Worm (Caenorhabditis elegans) whole organism, early embryonic: Measurements from ENCODE around the gene ddx-19.

Experiments used
- B0310.2 ChIP-seq: sonication (generic microtip); optimal IDR thresholded peaks from 2 replicates; lab custom pipeline; 2016; ENCODE audit warnings: mild to moderate bottlenecking, missing genetic modification characterization, missing compliant biosample characterization
- F13C5.2 ChIP-seq: sonication (generic microtip); optimal IDR thresholded peaks from 2 replicates; lab custom pipeline; 2017; ENCODE audit warnings: mild to moderate bottlenecking, missing genetic modification characterization, inconsistent platforms, missing compliant biosample characterization
- aly-1 ChIP-seq: sonication (generic microtip); optimal IDR thresholded peaks from 2 replicates; lab custom pipeline; 2016; ENCODE audit warnings: missing genetic modification characterization, missing compliant biosample characterization
- ama-1 ChIP-seq: fragments of 150-350 bp; optimal IDR thresholded peaks from 2 replicates; lab custom pipeline; 2014
- ceh-13 ChIP-seq: fragments of 200-800 bp; sonication (Bioruptor generic); optimal IDR thresholded peaks from 2 replicates; lab custom pipeline; 2018; ENCODE audit warnings: mild to moderate bottlenecking, missing genetic modification characterization, missing compliant biosample characterization
- ceh-36 ChIP-seq: sonication (generic microtip); optimal IDR thresholded peaks from 2 replicates; lab custom pipeline; 2016; ENCODE audit warnings: missing genetic modification characterization, inconsistent platforms, missing compliant biosample characterization
- ets-7 ChIP-seq: sonication (generic microtip); optimal IDR thresholded peaks from 2 replicates; lab custom pipeline; 2016; ENCODE audit warnings: missing genotype, missing genetic modification characterization, missing compliant biosample characterization
- flt-1 ChIP-seq: fragments of 200-800 bp; sonication (Bioruptor generic); IDR thresholded peaks from 2 replicates; pipeline ENCODE4 v1.3.6; 2022; ENCODE audit warnings: missing genetic modification characterization, missing compliant biosample characterization
- hmbx-1 ChIP-seq: sonication (generic microtip); optimal IDR thresholded peaks from 2 replicates; lab custom pipeline; 2016; ENCODE audit warnings: mild to moderate bottlenecking, missing genetic modification characterization, missing compliant biosample characterization
- hmg-4 ChIP-seq: fragments of 200-800 bp; sonication (Bioruptor generic); optimal IDR thresholded peaks from 2 replicates; lab custom pipeline; 2018; ENCODE audit warnings: mild to moderate bottlenecking, missing genetic modification characterization, missing compliant biosample characterization
- hnd-1 ChIP-seq: sonication (generic microtip); optimal IDR thresholded peaks from 2 replicates; lab custom pipeline; 2016; ENCODE audit warnings: missing genetic modification characterization, missing compliant biosample characterization
- pes-1 ChIP-seq: fragments of 200-800 bp; sonication (Bioruptor generic); IDR thresholded peaks from 2 replicates; pipeline ENCODE4 v1.3.6; 2022; ENCODE audit warnings: missing genetic modification reagents, missing genetic modification characterization, missing compliant biosample characterization
- scrt-1 ChIP-seq: fragments of 200-800 bp; sonication (Bioruptor generic); IDR thresholded peaks from 2 replicates; pipeline ENCODE4 v1.3.6; 2022; ENCODE audit warnings: missing genetic modification characterization, missing compliant biosample characterization
- sea-1 ChIP-seq: fragments of 200-800 bp; sonication (Bioruptor generic); conservative IDR thresholded peaks from 2 replicates; pipeline ENCODE4 v1.3.6; 2022; ENCODE audit warnings: missing genetic modification characterization, missing compliant biosample characterization
- tbx-11 ChIP-seq: fragments of 200-800 bp; sonication (Bioruptor generic); IDR thresholded peaks from 2 replicates; pipeline ENCODE4 v1.3.6; 2022; ENCODE audit warnings: missing genetic modification characterization, missing compliant biosample characterization
- tbx-37 ChIP-seq: fragments of 200-800 bp; sonication (Bioruptor generic); conservative IDR thresholded peaks from 2 replicates; pipeline ENCODE4 v1.3.6; 2022; ENCODE audit warnings: missing genetic modification reagents, missing genetic modification characterization, missing compliant biosample characterization
- tra-4 ChIP-seq: sonication (generic microtip); optimal IDR thresholded peaks from 2 replicates; lab custom pipeline; 2017; ENCODE audit warnings: missing genetic modification characterization, missing compliant biosample characterization

Gene ddx-19

DNA sequence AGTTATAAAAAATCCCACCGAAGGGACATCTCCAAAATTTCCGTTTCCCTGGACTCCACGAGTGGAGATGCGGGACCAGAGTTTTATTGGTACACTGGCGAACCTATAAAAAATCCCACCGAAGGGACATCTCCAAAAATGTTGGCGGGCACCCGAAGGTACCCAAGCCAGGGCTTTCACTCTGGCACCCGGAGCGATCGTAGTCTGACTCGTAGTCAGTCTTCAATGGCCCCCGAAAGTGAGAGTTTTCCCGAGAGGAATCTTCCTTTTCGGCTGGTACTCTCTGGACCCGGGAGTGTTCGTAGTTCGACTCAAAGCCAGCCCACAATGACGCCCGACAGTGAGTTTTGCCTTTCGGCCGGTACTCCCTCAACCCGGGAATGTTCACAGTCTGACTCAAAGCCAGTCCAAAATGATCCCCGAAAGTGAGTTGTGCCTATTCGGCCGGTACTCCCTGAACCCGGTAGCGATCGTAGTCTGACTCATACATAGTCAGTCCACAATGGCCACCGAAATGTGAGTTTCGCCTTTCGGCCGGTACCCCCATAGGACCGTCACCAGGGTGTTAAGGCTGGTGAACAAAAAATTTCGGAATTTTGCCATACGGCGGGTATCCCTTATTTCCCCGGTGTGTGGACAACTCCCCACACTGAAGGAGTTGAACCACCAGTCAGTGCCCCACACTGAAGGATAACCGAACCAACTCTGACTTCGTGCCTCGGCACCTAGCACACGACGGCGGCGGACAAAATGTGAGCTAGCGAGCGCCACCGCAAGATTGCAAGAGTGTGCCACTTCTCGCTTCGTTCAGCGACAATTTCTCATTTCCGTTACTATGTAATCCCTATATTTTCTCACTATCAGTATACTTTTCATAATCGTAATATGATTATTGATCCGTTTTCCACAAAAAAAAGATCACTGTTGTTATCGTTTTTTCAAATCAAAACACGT lies 7.4 kb upstream of the ddx-19 start:
- TF ChIP-seq pes-1 (GFP tag; lab: Robert Waterston, UW) (no peak), flt-1 (no peak), ama-1 (lab: Kevin White, UChicago) (no peak), hnd-1 (tag; lab: Kevin White, UChicago) (no peak), tra-4 (tag; lab: Kevin White, UChicago) (no peak), ceh-13 (GFP tag; lab: Kevin White, UChicago) (no peak), hmbx-1 (tag; lab: Kevin White, UChicago) (no peak), B0310.2 (tag; lab: Kevin White, UChicago) (no peak), sea-1 (GFP tag; lab: Robert Waterston, UW) (no peak), F13C5.2 (no peak), ets-7 (tag; lab: Kevin White, UChicago) (no peak)

DNA sequence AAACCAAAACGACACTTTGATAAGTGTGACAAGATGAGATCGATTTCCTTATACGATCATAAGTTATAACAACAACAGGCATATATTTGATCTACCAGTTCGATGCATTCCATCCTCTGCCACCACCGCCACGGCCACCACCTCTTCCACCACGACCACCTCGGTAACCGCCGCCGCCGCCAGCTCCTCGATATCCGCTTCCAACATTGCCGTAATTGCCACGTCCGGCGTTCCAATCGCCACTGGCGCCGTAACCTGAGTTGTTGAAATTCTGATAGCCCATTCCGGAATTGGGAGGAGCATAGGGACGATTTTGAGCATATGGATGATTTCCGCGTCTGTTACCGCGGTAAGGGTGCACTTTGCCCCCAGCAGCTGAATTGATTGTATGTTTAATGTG lies 6.2 kb upstream of the ddx-19 start:
- no peak for TF ChIP-seq ceh-36 (tag; lab: Kevin White, UChicago)

DNA sequence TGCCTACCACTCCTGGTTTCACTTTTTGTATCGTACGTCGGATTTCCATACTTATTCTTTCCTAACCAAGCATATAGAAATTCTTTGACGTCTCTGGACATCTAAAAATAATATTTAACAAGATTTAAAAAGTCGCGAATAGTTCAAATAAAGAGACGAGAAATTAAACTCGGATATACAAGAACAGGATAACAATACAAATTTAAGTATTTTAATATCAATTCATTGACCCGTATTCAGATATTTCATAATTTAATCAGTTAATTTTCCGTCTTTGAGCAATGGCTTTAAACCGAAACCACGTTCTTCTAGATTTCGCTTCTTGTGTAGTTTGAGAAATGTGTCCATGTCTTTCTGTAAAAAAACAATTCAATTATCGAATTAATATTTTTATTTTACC lies 1.1 kb upstream of the ddx-19 start, which contains the start of gene rha-1:
TSS of gene rha-1 (minus strand) at position 101 of the 400 bp plus-strand sequence.
- no peak for TF ChIP-seq ceh-36 (tag; lab: Kevin White, UChicago)
- TF ChIP-seq pes-1 (GFP tag; lab: Robert Waterston, UW) = no peak
- no peak for TF ChIP-seq aly-1 (tag; lab: Kevin White, UChicago)
- no peak for TF ChIP-seq tra-4 (tag; lab: Kevin White, UChicago)
- TF ChIP-seq ceh-13 (GFP tag; lab: Kevin White, UChicago) = no peak
- no peak for TF ChIP-seq hnd-1 (tag; lab: Kevin White, UChicago)
- TF ChIP-seq B0310.2 (tag; lab: Kevin White, UChicago) = no peak
- no peak for TF ChIP-seq hmbx-1 (tag; lab: Kevin White, UChicago)
- TF ChIP-seq ama-1 (lab: Kevin White, UChicago) = no peak
- TF ChIP-seq tbx-37 (GFP tag; lab: Robert Waterston, UW) = no peak
- no peak for TF ChIP-seq F13C5.2
- no peak for TF ChIP-seq flt-1
- no peak for TF ChIP-seq ets-7 (tag; lab: Kevin White, UChicago)
- TF ChIP-seq sea-1 (GFP tag; lab: Robert Waterston, UW) = no peak
- TF ChIP-seq scrt-1 = no peak
- no peak for TF ChIP-seq tbx-11 (GFP tag; lab: Robert Waterston, UW)
- TF ChIP-seq hmg-4 (GFP tag; lab: Kevin White, UChicago) = no peak

DNA sequence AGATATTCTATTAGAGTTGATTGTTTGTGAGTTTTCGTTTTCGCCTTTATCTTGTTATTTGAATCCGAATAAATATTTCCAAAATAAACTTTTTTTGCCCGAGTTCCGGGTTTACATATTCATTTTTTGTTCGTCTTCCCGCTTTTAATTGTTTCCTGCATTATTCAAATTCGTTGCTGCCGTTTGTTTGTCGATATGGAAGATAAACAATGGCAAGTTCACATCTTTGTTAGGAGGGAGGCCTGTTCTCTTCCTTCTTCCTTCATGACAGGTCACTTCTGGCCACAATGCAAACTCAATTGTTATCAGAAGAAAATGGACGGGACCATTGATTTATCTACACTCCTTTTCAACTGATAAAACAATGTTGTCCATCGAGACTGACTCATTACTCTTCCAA lies 4.9 kb downstream of the ddx-19 start:
- TF ChIP-seq sea-1 (GFP tag; lab: Robert Waterston, UW) = no peak
- TF ChIP-seq ceh-36 (tag; lab: Kevin White, UChicago) = no peak
- no peak for TF ChIP-seq F13C5.2
- TF ChIP-seq pes-1 (GFP tag; lab: Robert Waterston, UW) = no peak
- TF ChIP-seq scrt-1 = no peak
- no peak for TF ChIP-seq tbx-11 (GFP tag; lab: Robert Waterston, UW)
- TF ChIP-seq aly-1 (tag; lab: Kevin White, UChicago) = no peak
- no peak for TF ChIP-seq ets-7 (tag; lab: Kevin White, UChicago)

DNA sequence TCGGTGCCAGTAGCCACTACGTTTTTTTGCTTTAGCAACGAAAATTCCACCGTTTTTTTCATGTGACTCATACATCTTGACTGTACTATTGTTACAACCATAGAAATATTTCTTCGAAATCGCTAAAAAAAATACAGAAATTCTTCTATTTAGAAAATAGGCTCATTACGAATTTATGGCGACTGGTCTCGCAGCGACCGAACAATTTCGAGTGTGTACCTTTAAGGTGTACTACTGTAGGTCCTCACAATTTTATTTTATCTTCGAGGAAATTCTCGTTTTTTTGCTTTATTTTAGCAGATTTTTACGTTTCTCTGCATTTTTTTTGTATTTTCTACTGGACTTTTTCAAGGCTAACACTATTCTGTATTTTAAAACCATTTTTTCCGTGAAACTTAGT lies 5.3 kb downstream of the ddx-19 start:
- no peak for TF ChIP-seq tbx-37 (GFP tag; lab: Robert Waterston, UW)
- TF ChIP-seq ceh-36 (tag; lab: Kevin White, UChicago) = no peak
- no peak for TF ChIP-seq scrt-1
- TF ChIP-seq ceh-13 (GFP tag; lab: Kevin White, UChicago) = no peak
- no peak for TF ChIP-seq F13C5.2
- no peak for TF ChIP-seq hmbx-1 (tag; lab: Kevin White, UChicago)
- TF ChIP-seq ama-1 (lab: Kevin White, UChicago) = no peak
- TF ChIP-seq flt-1 = no peak
- TF ChIP-seq hnd-1 (tag; lab: Kevin White, UChicago) = no peak
- no peak for TF ChIP-seq aly-1 (tag; lab: Kevin White, UChicago)
- TF ChIP-seq tbx-11 (GFP tag; lab: Robert Waterston, UW) = no peak
- TF ChIP-seq hmg-4 (GFP tag; lab: Kevin White, UChicago) = no peak
- TF ChIP-seq tra-4 (tag; lab: Kevin White, UChicago) = no peak
- no peak for TF ChIP-seq ets-7 (tag; lab: Kevin White, UChicago)
- TF ChIP-seq pes-1 (GFP tag; lab: Robert Waterston, UW) = no peak
- no peak for TF ChIP-seq B0310.2 (tag; lab: Kevin White, UChicago)
- TF ChIP-seq sea-1 (GFP tag; lab: Robert Waterston, UW) = no peak

DNA sequence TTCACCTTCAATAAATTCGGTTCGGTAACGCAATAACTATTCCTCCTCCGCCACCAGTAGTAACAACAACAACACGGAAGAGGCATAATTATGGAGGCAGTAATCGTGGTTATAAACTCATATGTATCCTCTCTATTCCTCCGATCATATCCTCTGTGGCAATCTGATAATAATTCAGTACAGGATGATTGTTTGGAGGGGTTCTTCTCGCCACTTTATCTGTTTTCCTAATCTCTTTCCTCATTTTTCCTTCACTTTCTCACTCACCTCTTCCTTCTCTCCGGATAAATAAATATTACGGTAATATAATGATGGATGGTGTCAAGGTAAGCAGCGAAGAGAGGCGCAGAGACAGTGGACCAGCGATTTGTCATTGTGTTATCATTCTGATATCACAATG lies 5.8 kb downstream of the ddx-19 start:
- TF ChIP-seq ets-7 (tag; lab: Kevin White, UChicago) = no peak
- TF ChIP-seq B0310.2 (tag; lab: Kevin White, UChicago) = no peak
- TF ChIP-seq ama-1 (lab: Kevin White, UChicago) = no peak
- no peak for TF ChIP-seq tbx-37 (GFP tag; lab: Robert Waterston, UW)
- TF ChIP-seq hnd-1 (tag; lab: Kevin White, UChicago) = no peak
- TF ChIP-seq F13C5.2 = no peak
- TF ChIP-seq ceh-13 (GFP tag; lab: Kevin White, UChicago) = no peak

DNA sequence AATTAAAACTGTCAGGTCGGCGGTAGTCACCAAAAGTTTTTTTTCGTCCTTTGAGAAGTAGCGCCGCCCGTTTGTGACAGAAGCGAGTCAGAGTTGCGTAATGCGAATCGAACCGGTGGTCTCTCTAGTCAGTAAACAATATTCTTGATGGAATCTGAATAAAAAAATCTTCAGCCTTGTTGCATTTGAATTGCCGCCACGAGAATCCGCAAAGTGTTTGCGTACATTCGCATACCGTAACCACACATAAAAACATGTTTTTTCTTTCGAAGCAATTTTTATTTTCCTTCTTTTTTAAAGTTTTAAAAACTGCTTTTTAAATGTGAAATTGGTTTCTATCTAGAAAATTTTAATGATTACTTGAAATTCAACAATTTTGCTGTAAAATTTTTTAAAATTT lies 6.3 kb downstream of the ddx-19 start:
- TF ChIP-seq hmg-4 (GFP tag; lab: Kevin White, UChicago) (no peak), sea-1 (GFP tag; lab: Robert Waterston, UW) (no peak), ceh-13 (GFP tag; lab: Kevin White, UChicago) (no peak), flt-1 (no peak), tra-4 (tag; lab: Kevin White, UChicago) (no peak), B0310.2 (tag; lab: Kevin White, UChicago) (no peak), ceh-36 (tag; lab: Kevin White, UChicago) (no peak), ets-7 (tag; lab: Kevin White, UChicago) (no peak), hnd-1 (tag; lab: Kevin White, UChicago) (no peak), hmbx-1 (tag; lab: Kevin White, UChicago) (no peak), ama-1 (lab: Kevin White, UChicago) (no peak), scrt-1 (no peak), tbx-37 (GFP tag; lab: Robert Waterston, UW) (no peak), pes-1 (GFP tag; lab: Robert Waterston, UW) (no peak), tbx-11 (GFP tag; lab: Robert Waterston, UW) (no peak)
